Worm (Caenorhabditis elegans): ENCODE measurements around the gene sec-3.

DNA sequence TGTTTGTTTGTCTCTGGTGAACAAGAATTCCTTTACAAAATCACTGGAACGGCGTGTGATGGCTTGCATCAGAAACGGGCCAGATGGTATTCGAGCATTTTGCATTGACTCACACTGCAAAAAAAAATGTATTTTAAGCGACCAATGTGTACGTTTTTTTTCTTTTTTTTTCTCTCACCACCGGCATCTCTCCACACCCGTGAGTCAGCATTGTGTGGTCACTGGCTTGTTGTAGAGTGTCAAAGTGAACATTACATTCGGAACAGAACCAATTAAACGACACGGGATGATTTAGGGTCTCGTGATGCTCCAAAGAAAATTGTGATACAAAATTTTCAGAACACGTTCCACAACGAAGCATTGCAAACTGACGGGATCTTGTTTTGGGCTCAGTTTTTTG, 1.9 kb upstream of the sec-3 start:
- TF ChIP-seq unc-62 (GFP tag; optimal IDR thresholded peaks at IDR 0.05 in 1 of 2) (peak in 1 of 2 experiments; percentile 18), unc-62 (tag; optimal IDR thresholded peaks at IDR 0.05) (no peak), lin-15B (tag; optimal IDR thresholded peaks at IDR 0.05) (no peak), lin-39 (tag; optimal IDR thresholded peaks at IDR 0.05) (no peak)

All from whole organism, L4 larva.